Fruit fly (Drosophila melanogaster) whole organism, wandering third instar larva: ENCODE measurements around the gene CG32320.

ENCODE experiments used
- Abd-B ChIP-seq: fragments of >200 bp; optimal IDR thresholded peaks from 2 replicates; lab custom pipeline; 2017; ENCODE audit warnings: missing biosample characterization, missing genetic modification characterization
- CG32264 ChIP-seq: fragments of 200-800 bp; sonication (Bioruptor generic); optimal IDR thresholded peaks from 2 replicates; lab custom pipeline; 2016; ENCODE audit warnings: missing biosample characterization, missing genetic modification characterization
- CG9705 ChIP-seq: fragments of 200-800 bp; sonication (Bioruptor generic); optimal IDR thresholded peaks from 2 replicates; lab custom pipeline; 2018; ENCODE audit warnings: missing biosample characterization, mild to moderate bottlenecking, missing genetic modification characterization
- CrebA ChIP-seq: fragments of 200-800 bp; sonication (Bioruptor generic); optimal IDR thresholded peaks from 2 replicates; lab custom pipeline; 2016; ENCODE audit warnings: missing biosample characterization, mild to moderate bottlenecking, missing genetic modification characterization, borderline replicate concordance
- Dfd ChIP-seq: fragments of >200 bp; optimal IDR thresholded peaks from 2 replicates; lab custom pipeline; 2017; ENCODE audit warnings: missing biosample characterization, missing genetic modification characterization
- Dif ChIP-seq: fragments of 200-275, 200-300 bp; sonication (Bioruptor generic); optimal IDR thresholded peaks from 2 replicates; lab custom pipeline; 2018; ENCODE audit warnings: missing biosample characterization, missing genetic modification characterization; ENCODE audit not compliant: partially characterized antibody
- GATAd ChIP-seq: sonication (Bioruptor generic); optimal IDR thresholded peaks from 2 replicates; lab custom pipeline; 2016; ENCODE audit warnings: missing biosample characterization, missing genetic modification characterization
- HLH106 ChIP-seq: fragments of 200-800 bp; optimal IDR thresholded peaks from 3 replicates; lab custom pipeline; 2019; ENCODE audit warnings: missing biosample characterization, mild to moderate bottlenecking, missing genetic modification characterization, moderate library complexity
- Jra ChIP-seq: sonication (Bioruptor generic); optimal IDR thresholded peaks from 2 replicates; lab custom pipeline; 2016; ENCODE audit warnings: missing biosample characterization, missing genetic modification characterization
- Mio ChIP-seq: sonication (Bioruptor generic); optimal IDR thresholded peaks from 2 replicates; lab custom pipeline; 2016; ENCODE audit warnings: missing biosample characterization, missing genetic modification characterization
- Myc ChIP-seq: fragments of >200 bp; optimal IDR thresholded peaks from 2 replicates; lab custom pipeline; 2017
- OdsH ChIP-seq: fragments of 200-800 bp; sonication (Bioruptor generic); optimal IDR thresholded peaks from 2 replicates; lab custom pipeline; 2016; ENCODE audit warnings: missing biosample characterization, mild to moderate bottlenecking, missing genetic modification characterization
- Sp1 ChIP-seq: fragments of 200-800 bp; sonication (Bioruptor generic); optimal IDR thresholded peaks from 3 replicates; lab custom pipeline; 2019; ENCODE audit warnings: missing biosample characterization, mild to moderate bottlenecking, missing genetic modification characterization, moderate library complexity
- br ChIP-seq: fragments of 200-800 bp; sonication (Bioruptor generic); optimal IDR thresholded peaks from 2 replicates; lab custom pipeline; 2016; ENCODE audit warnings: missing biosample characterization, missing genetic modification characterization
- brk ChIP-seq: fragments of 200-800 bp; sonication (Bioruptor generic); optimal IDR thresholded peaks from 2 replicates; lab custom pipeline; 2016; ENCODE audit warnings: missing biosample characterization, mild to moderate bottlenecking, missing genetic modification characterization
- dmrt93B ChIP-seq: fragments of 200-800 bp; sonication (Bioruptor generic); optimal IDR thresholded peaks from 2 replicates; lab custom pipeline; 2018; ENCODE audit warnings: missing biosample characterization, mild to moderate bottlenecking, missing genetic modification characterization
- dsf ChIP-seq: sonication (Bioruptor generic); optimal IDR thresholded peaks from 2 replicates; lab custom pipeline; 2016; ENCODE audit warnings: missing biosample characterization, missing genetic modification characterization, borderline replicate concordance
- ey ChIP-seq: fragments of 200-800 bp; sonication (Bioruptor generic); optimal IDR thresholded peaks from 2 replicates; lab custom pipeline; 2016; ENCODE audit warnings: missing biosample characterization, missing genetic modification characterization
- foxo ChIP-seq, 2 experiments: fragments of 200-800 bp; sonication (Bioruptor generic); optimal IDR thresholded peaks; 2 replicates in 1 of 2; 3 replicates in 1 of 2; lab custom pipeline; 2016 to 2017; ENCODE audit warnings: missing biosample characterization in 2 of 2, missing genetic modification characterization in 2 of 2
- fru ChIP-seq: fragments of 200-800 bp; sonication (Bioruptor generic); optimal IDR thresholded peaks from 3 replicates; lab custom pipeline; 2016; ENCODE audit warnings: missing biosample characterization, mild to moderate bottlenecking, missing genetic modification characterization
- h ChIP-seq: fragments of 200-800 bp; sonication (Bioruptor generic); optimal IDR thresholded peaks from 3 replicates; lab custom pipeline; 2016; ENCODE audit warnings: missing biosample characterization, mild to moderate bottlenecking, missing genetic modification characterization
- jim ChIP-seq: fragments of 175-275, 200-325 bp; sonication (Bioruptor generic); optimal IDR thresholded peaks from 2 replicates; lab custom pipeline; 2016; ENCODE audit warnings: missing biosample characterization, mild to moderate bottlenecking, missing genetic modification characterization
- pan ChIP-seq: fragments of >200 bp; optimal IDR thresholded peaks from 2 replicates; lab custom pipeline; 2017
- psq ChIP-seq: fragments of 200-800 bp; sonication (Bioruptor generic); optimal IDR thresholded peaks from 3 replicates; lab custom pipeline; 2017; ENCODE audit warnings: missing biosample characterization, mild to moderate bottlenecking, missing genetic modification characterization, moderate library complexity
- rgr ChIP-seq: fragments of 200-800 bp; sonication (Bioruptor generic); optimal IDR thresholded peaks from 3 replicates; lab custom pipeline; 2016; ENCODE audit warnings: missing biosample characterization, mild to moderate bottlenecking, missing genetic modification characterization
- sage ChIP-seq: fragments of 200-800 bp; sonication (Bioruptor generic); optimal IDR thresholded peaks from 2 replicates; lab custom pipeline; 2016; ENCODE audit warnings: missing biosample characterization, mild to moderate bottlenecking, missing genetic modification characterization
- sv ChIP-seq: fragments of 200-800 bp; sonication (Bioruptor generic); optimal IDR thresholded peaks from 3 replicates; lab custom pipeline; 2016; ENCODE audit warnings: missing biosample characterization, missing genetic modification characterization
- woc ChIP-seq: sonication (Bioruptor generic); optimal IDR thresholded peaks from 2 replicates; lab custom pipeline; 2016; ENCODE audit warnings: missing biosample characterization, mild to moderate bottlenecking, missing genetic modification characterization

CG32320 gene

DNA sequence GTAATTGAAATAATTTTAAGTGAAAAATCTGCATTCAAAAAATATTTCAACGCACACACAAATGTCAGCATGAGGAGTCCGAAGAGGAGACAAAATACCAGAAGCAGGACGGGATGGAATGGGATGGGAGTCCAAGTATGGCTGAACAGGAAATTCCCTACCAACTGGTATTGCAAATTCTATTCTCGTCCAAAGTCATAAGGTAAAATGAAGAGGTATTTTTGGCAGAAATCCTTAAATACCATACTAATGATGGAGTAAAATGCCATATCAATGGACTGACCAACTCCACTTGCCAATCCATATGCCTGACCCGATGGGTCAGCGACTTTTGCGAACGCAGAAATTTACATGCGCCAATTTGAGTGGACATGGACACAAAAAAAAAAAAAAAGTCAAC, 9.5 kb upstream of the CG32320 start:
- TF ChIP-seq HLH106 (tag; lab: Kevin White, UChicago) (peak; percentile 67), foxo (GFP tag; optimal IDR thresholded peaks at IDR 0.05; lab: Kevin White, UChicago) (peak in 1 of 2 experiments; percentile 19), h (peak; percentile 60), sage (GFP tag; lab: Kevin White, UChicago) (no peak), jim (GFP tag; lab: Kevin White, UChicago) (no peak), Sp1 (GFP tag; lab: Kevin White, UChicago) (peak; percentile 44), woc (GFP tag; lab: Kevin White, UChicago) (peak; percentile 39), fru (GFP tag; lab: Kevin White, UChicago) (peak; percentile 38), Dfd (GFP tag; lab: Kevin White, UChicago) (no peak), rgr (GFP tag; lab: Kevin White, UChicago) (peak; percentile 24), br (GFP tag; lab: Kevin White, UChicago) (peak; percentile 10), Myc (lab: Kevin White, UChicago) (no peak), ey (GFP tag; lab: Kevin White, UChicago) (peak; percentile 36)

- TF ChIP-seq Dfd (GFP tag; lab: Kevin White, UChicago) (no peak), sage (GFP tag; lab: Kevin White, UChicago) (no peak), Dif (GFP tag; lab: Kevin White, UChicago) (no peak), brk (GFP tag; lab: Kevin White, UChicago) (no peak), pan (lab: Kevin White, UChicago) (no peak), psq (GFP tag; lab: Kevin White, UChicago) (no peak), fru (GFP tag; lab: Kevin White, UChicago) (no peak)
Observed at dm6 chr3L:1390410-1390809, 8.0 kb upstream of the CG32320 start.

DNA sequence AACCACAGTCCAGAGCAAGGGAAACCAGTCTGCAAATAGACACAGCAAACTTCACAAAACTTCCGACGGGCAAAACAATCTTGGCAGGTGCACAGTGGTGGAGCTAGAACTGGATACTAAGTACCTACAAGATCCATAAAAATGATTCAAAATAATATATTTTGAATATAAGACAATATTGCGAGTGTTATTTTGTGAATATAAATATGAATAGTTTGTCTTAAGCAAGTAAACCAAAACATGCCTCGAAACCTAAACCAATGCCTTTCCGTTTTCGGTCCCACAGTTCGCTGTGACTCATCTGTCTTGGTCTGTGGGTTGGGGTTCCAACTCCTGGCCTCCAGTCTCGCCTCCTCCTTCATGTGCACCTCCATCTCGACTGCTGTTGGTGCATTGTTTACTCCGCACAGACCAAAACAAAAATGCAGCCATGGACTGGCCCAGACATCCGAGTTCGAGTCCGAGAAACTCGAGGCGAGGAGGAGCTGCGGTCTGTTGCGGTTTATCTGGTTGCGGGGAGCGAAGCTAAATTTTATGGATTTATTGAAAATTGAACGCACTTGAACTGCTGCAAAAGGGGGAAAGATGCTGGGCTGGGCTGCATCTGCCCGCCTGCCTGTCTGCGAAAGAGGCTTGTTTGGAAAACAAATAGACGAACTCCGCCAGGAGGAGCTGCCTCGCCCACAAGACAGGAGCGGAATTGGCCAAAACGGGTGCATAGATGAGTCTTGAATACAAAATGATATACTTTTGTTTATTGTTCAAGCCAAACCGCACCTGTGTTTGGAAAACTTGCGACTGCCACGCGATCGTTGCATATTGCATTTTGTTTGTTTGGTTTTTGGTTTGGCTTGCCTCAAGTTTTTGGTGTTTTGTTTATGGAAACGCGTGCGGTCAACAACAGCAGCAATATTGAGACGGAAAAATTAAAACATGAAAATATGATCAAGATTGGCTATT, 6.1 kb upstream of the CG32320 start:
- TF ChIP-seq dsf (no peak), Abd-B (GFP tag; lab: Kevin White, UChicago) (no peak), jim (GFP tag; lab: Kevin White, UChicago) (no peak), HLH106 (tag; lab: Kevin White, UChicago) (no peak), fru (GFP tag; lab: Kevin White, UChicago) (peak; percentile 8), sv (GFP tag; lab: Kevin White, UChicago) (no peak), rgr (GFP tag; lab: Kevin White, UChicago) (peak; percentile 6), ey (GFP tag; lab: Kevin White, UChicago) (peak; percentile 36), foxo (GFP tag; optimal IDR thresholded peaks at IDR 0.05; lab: Kevin White, UChicago) (peak in 1 of 2 experiments; percentile 21)

- TF ChIP-seq Dfd (GFP tag; lab: Kevin White, UChicago) = no peak
- no peak for TF ChIP-seq dmrt93B
- no peak for TF ChIP-seq CG32264
- TF ChIP-seq rgr (GFP tag; lab: Kevin White, UChicago) = no peak
- no peak for TF ChIP-seq CG9705 (GFP tag; lab: Kevin White, UChicago)
Observed at dm6 chr3L:1394463-1394862, 3.9 kb upstream of the CG32320 start.

dm6 chr3L:1401364-1401978, 3.1 kb downstream of the CG32320 start:
- TF ChIP-seq sage (GFP tag; lab: Kevin White, UChicago) = no peak
- no peak for TF ChIP-seq GATAd (GFP tag; lab: Kevin White, UChicago)
- TF ChIP-seq CrebA (GFP tag; lab: Kevin White, UChicago) = no peak
- TF ChIP-seq Sp1 (GFP tag; lab: Kevin White, UChicago) = no peak
- TF ChIP-seq fru (GFP tag; lab: Kevin White, UChicago) = no peak
- no peak for TF ChIP-seq brk (GFP tag; lab: Kevin White, UChicago)
- TF ChIP-seq Dif (GFP tag; lab: Kevin White, UChicago) = no peak
- TF ChIP-seq dmrt93B = no peak
- TF ChIP-seq br (GFP tag; lab: Kevin White, UChicago) = no peak
- TF ChIP-seq OdsH = no peak
- TF ChIP-seq Jra (GFP tag; lab: Kevin White, UChicago) = no peak
- no peak for TF ChIP-seq h
- TF ChIP-seq Mio = no peak
